Worm (Caenorhabditis elegans) whole organism, young adult: Measurements from ENCODE around the gene rpc-2.
A peak's percentile ranks its signal among the peaks of the same experiment; 100 is the strongest.

ENCODE experiments used
- B0019.2 ChIP-seq: fragments of 200-800 bp; sonication (Bioruptor generic); conservative IDR thresholded peaks from 2 replicates; pipeline ENCODE4 v1.3.6; 2022; ENCODE audit warnings: missing genetic modification reagents, missing genetic modification characterization, missing compliant biosample characterization
- F23B12.7 ChIP-seq: sonication (generic microtip); optimal IDR thresholded peaks from 2 replicates; lab custom pipeline; 2017; ENCODE audit warnings: missing genetic modification characterization, mild to moderate bottlenecking, missing compliant biosample characterization, antibody characterized with exemption, moderate library complexity; ENCODE audit not compliant: insufficient read depth
- F39B2.1 ChIP-seq: fragments of 200-800 bp; sonication (Bioruptor generic); IDR thresholded peaks from 2 replicates; pipeline ENCODE4 v1.3.6; 2022; ENCODE audit warnings: missing genetic modification reagents, missing genetic modification characterization, missing compliant biosample characterization
- F49E8.2 ChIP-seq: sonication (generic microtip); optimal IDR thresholded peaks from 3 replicates; lab custom pipeline; 2017; ENCODE audit warnings: missing genetic modification characterization, mild to moderate bottlenecking, missing compliant biosample characterization, antibody characterized with exemption, moderate library complexity; ENCODE audit not compliant: insufficient read depth
- Y79H2A.3 ChIP-seq: fragments of 200-800 bp; sonication (Bioruptor generic); conservative IDR thresholded peaks from 2 replicates; pipeline ENCODE4 v1.3.6; 2022; ENCODE audit warnings: missing genetic modification reagents, missing genetic modification characterization, missing compliant biosample characterization
- akir-1 ChIP-seq: fragments of 200-800 bp; sonication (Bioruptor generic); optimal IDR thresholded peaks from 2 replicates; lab custom pipeline; 2018; ENCODE audit warnings: mild to moderate bottlenecking, missing genetic modification characterization, moderate library complexity, missing compliant biosample characterization
- athp-1 ChIP-seq: sonication (generic microtip); optimal IDR thresholded peaks from 2 replicates; lab custom pipeline; 2017; ENCODE audit warnings: mild to moderate bottlenecking, missing genetic modification characterization, missing compliant biosample characterization
- bed-2 ChIP-seq: fragments of 200-800 bp; sonication (Bioruptor generic); IDR thresholded peaks from 2 replicates; pipeline ENCODE4 v1.3.6; 2022; ENCODE audit warnings: missing genetic modification reagents, missing genetic modification characterization, missing compliant biosample characterization
- ccch-3 ChIP-seq: fragments of 200-800 bp; sonication (Bioruptor generic); optimal IDR thresholded peaks from 2 replicates; lab custom pipeline; 2018; ENCODE audit warnings: mild to moderate bottlenecking, missing genetic modification characterization, missing compliant biosample characterization
- cebp-1 ChIP-seq, 2 experiments: fragments of 200-800 bp in 1 of 2; sonication (Bioruptor generic) in 1 of 2; sonication (generic microtip) in 1 of 2; IDR thresholded peaks in 1 of 2; optimal IDR thresholded peaks in 1 of 2; 2 replicates each; pipeline versions ENCODE4 v1.3.6 to Lab custom; 2017 to 2022; ENCODE audit warnings: missing compliant biosample characterization in 2 of 2, missing genetic modification characterization in 2 of 2, mild to moderate bottlenecking in 1 of 2, missing genetic modification reagents in 1 of 2, moderate library complexity in 1 of 2
- ceh-58 ChIP-seq: fragments of 200-800 bp; sonication (Bioruptor generic); IDR thresholded peaks from 2 replicates; pipeline ENCODE4 v1.3.6; 2022; ENCODE audit warnings: missing genetic modification characterization, missing compliant biosample characterization
- dox-1 ChIP-seq: fragments of 200-800 bp; sonication (Bioruptor generic); IDR thresholded peaks from 2 replicates; pipeline ENCODE4 v1.3.6; 2022; ENCODE audit warnings: missing genetic modification reagents, missing genetic modification characterization, missing compliant biosample characterization
- ets-4 ChIP-seq: fragments of 200-800 bp; sonication (Bioruptor generic); optimal IDR thresholded peaks from 2 replicates; lab custom pipeline; 2018; ENCODE audit warnings: mild to moderate bottlenecking, missing genetic modification characterization, missing compliant biosample characterization
- fkh-3 ChIP-seq: sonication (generic microtip); optimal IDR thresholded peaks from 2 replicates; lab custom pipeline; 2016; ENCODE audit warnings: mild to moderate bottlenecking, missing genetic modification characterization, missing compliant biosample characterization
- hlh-26 ChIP-seq: fragments of 200-800 bp; sonication (Bioruptor generic); conservative IDR thresholded peaks from 2 replicates; pipeline ENCODE4 v1.3.6; 2022; ENCODE audit warnings: missing genetic modification reagents, missing genetic modification characterization, missing compliant biosample characterization
- hmg-20 ChIP-seq: fragments of 200-800 bp; sonication (Bioruptor generic); IDR thresholded peaks from 2 replicates; pipeline ENCODE4 v1.3.6; 2022; ENCODE audit warnings: missing genetic modification reagents, missing genetic modification characterization, missing compliant biosample characterization
- hsf-1 ChIP-seq: fragments of 200-800 bp; sonication (Bioruptor generic); IDR thresholded peaks from 2 replicates; pipeline ENCODE4 v1.3.6; 2022; ENCODE audit warnings: missing genetic modification reagents, missing genetic modification characterization, missing compliant biosample characterization
- lag-1 ChIP-seq: fragments of 200-800 bp; sonication (Bioruptor generic); IDR thresholded peaks from 2 replicates; pipeline ENCODE4 v1.3.6; 2022; ENCODE audit warnings: missing genetic modification reagents, missing genetic modification characterization, missing compliant biosample characterization
- lin-35 ChIP-seq, 3 experiments: fragments of 150-350 bp in 2 of 3; sonication (generic microtip) in 1 of 3; optimal IDR thresholded peaks; 2 replicates each; lab custom pipeline; 2014 to 2018; ENCODE audit warnings: missing biosample characterization in 3 of 3, missing genetic modification characterization in 3 of 3, missing genetic modification reagents in 3 of 3
- lin-40 ChIP-seq: sonication (generic microtip); optimal IDR thresholded peaks from 2 replicates; lab custom pipeline; 2016; ENCODE audit warnings: missing genetic modification characterization, mild to moderate bottlenecking, missing compliant biosample characterization, missing genotype, missing genetic modification reagents
- lsl-1 ChIP-seq: fragments of 200-800 bp; sonication (Bioruptor generic); optimal IDR thresholded peaks from 2 replicates; lab custom pipeline; 2018; ENCODE audit warnings: mild to moderate bottlenecking, missing genetic modification characterization, moderate library complexity, missing compliant biosample characterization
- madf-10 ChIP-seq: sonication (generic microtip); optimal IDR thresholded peaks from 2 replicates; lab custom pipeline; 2016; ENCODE audit warnings: mild to moderate bottlenecking, missing genetic modification characterization, missing compliant biosample characterization
- madf-6 ChIP-seq: fragments of 200-800 bp; sonication (Bioruptor generic); IDR thresholded peaks from 2 replicates; pipeline ENCODE4 v1.3.6; 2022; ENCODE audit warnings: missing genetic modification reagents, missing genetic modification characterization, missing compliant biosample characterization
- madf-8 ChIP-seq: fragments of 200-800 bp; sonication (Bioruptor generic); conservative IDR thresholded peaks from 2 replicates; pipeline ENCODE4 v1.3.6; 2022; ENCODE audit warnings: missing genetic modification reagents, missing genetic modification characterization, missing compliant biosample characterization
- nhr-120 ChIP-seq: fragments of 200-800 bp; sonication (Bioruptor generic); IDR thresholded peaks from 2 replicates; pipeline ENCODE4 v1.3.6; 2022; ENCODE audit warnings: missing genetic modification characterization, missing compliant biosample characterization
- nhr-80 ChIP-seq: sonication (generic microtip); optimal IDR thresholded peaks from 2 replicates; lab custom pipeline; 2016; ENCODE audit warnings: missing genetic modification characterization, missing compliant biosample characterization
- sea-2 ChIP-seq: fragments of 200-800 bp; sonication (Bioruptor generic); IDR thresholded peaks from 2 replicates; pipeline ENCODE4 v1.3.6; 2022; ENCODE audit warnings: missing genetic modification characterization, missing compliant biosample characterization
- xnd-1 ChIP-seq: sonication (generic microtip); optimal IDR thresholded peaks from 2 replicates; lab custom pipeline; 2016; ENCODE audit warnings: missing genotype, missing genetic modification reagents, missing genetic modification characterization, missing compliant biosample characterization
- zim-3 ChIP-seq: sonication (generic microtip); optimal IDR thresholded peaks from 2 replicates; lab custom pipeline; 2017; ENCODE audit warnings: mild to moderate bottlenecking, missing genetic modification characterization, moderate library complexity, missing compliant biosample characterization
- ztf-3 ChIP-seq: fragments of 200-800 bp; sonication (Bioruptor generic); optimal IDR thresholded peaks from 2 replicates; lab custom pipeline; 2018; ENCODE audit warnings: mild to moderate bottlenecking, missing genetic modification characterization, missing compliant biosample characterization

Gene rpc-2

DNA sequence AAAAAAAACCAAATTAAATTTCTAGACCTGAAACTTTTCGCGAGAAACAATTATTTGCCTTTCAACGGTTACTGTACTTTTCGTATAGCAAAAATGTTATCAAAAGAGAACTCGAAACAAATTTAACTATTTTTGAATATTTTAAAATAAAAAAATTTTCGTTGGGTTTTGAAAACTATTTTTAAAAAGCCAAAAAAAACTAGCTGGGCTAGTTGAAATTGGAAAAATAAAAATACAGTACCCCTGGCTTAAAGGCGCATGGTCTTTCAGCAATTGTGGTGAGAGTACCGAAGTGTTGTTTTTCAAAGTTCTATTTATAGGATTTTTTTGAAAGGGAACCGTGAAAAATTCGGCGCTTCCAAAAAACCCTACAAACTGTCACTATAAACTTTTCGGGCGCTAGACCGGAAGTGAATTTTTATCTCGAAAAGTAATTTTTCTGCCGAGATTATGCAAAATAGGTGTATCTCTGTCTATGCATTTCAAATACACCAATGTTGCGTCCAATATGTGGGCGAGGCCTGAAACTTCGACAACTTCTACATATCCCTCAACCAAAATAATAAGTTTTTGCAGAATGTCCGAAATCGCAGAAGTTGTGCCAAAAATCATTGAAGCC is 13.3 kb upstream of the rpc-2 start, which contains the start of gene D1044.1:
TSS of gene D1044.1 (plus strand) at position 569 of the 619 bp plus-strand sequence.
- TF ChIP-seq zim-3 (no peak), hmg-20 (GFP tag; lab: Robert Waterston, UW) (no peak), madf-6 (GFP tag; lab: Robert Waterston, UW) (peak; percentile 77), madf-8 (GFP tag; lab: Robert Waterston, UW) (peak; percentile 44), ets-4 (GFP tag; lab: Kevin White, UChicago) (no peak), xnd-1 (tag; lab: Kevin White, UChicago) (peak; percentile 27), madf-10 (tag; lab: Kevin White, UChicago) (no peak), lsl-1 (GFP tag; lab: Kevin White, UChicago) (peak; percentile 87), dox-1 (GFP tag; lab: Robert Waterston, UW) (no peak), F49E8.2 (tag; lab: Kevin White, UChicago) (no peak)
- TF ChIP-seq, all 124 proteins: peak for 4

DNA sequence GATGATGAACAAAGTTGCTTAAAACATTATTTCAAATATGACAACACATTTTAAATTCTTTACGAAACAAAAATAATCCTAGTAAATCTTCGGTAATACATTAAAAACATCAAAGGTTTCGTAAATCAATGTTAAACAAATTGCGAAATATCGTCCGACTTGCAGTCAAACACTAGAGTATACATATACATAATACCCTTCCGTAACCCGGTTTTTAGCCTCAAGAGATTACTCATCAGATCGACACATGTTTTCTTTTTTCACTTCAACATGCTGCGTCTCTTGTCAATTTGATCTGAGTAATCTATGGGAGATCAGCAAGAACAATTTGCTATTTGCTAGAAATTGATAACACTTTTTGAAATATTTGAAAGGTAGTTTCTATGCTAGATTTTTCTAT is 10.9 kb upstream of the rpc-2 start:
- TF ChIP-seq lag-1 (GFP tag; lab: Robert Waterston, UW) (no peak), cebp-1 (GFP tag; IDR thresholded peaks at IDR 0.05; lab: Robert Waterston, UW) (peak; percentile 61; the same call in 1 of the 2 replicates), cebp-1 (tag; optimal IDR thresholded peaks at IDR 0.05; lab: Kevin White, UChicago) (peak; percentile 92), ccch-3 (GFP tag; lab: Kevin White, UChicago) (no peak)
- TF ChIP-seq, all 124 proteins: peak for 1

DNA sequence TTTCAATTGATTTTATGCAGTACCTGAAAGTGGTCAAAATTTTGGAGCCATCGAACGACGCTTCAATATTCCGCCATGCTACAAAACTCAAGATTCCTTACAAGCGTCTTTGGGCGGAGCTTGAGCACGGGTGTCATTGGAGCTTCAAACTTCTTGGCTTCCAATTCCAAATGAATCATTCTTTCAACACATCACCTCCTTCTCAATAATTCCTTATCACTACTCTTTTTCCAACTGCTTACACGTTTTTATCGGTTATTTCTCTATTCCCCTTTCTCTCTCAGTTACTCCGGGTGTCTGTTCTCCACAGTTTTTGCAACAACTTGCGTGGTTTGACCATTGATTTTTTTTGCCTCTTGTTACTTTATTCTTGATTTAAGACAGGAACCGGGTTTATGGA is 10.4 kb upstream of the rpc-2 start, which contains the start of gene F09F7.5:
TSS of gene F09F7.5 (plus strand) at position 258 of the 400 bp plus-strand sequence.
- TF ChIP-seq nhr-80 (peak; percentile 80), lin-35 (GFP tag; optimal IDR thresholded peaks at IDR 0.05; lab: Kevin White, UChicago) (no peak)

DNA sequence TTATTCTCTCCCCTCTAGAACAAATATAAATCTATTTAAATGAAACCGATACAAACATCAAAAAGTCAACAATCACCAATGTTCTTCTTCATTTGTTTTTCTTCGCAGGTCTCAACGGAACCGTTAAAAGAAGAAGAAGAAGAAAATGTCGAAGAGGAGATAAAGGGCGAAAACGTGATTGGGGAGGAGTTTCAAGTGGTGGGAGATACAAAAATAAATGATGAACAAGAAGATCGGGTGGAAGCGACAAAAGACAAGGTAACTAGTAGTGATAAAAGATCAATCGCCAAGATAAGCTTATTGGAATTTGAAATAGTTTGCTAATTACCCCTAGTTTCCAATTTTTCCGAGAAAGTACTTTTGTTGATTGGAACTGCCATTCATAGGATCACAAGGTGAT is 7.0 kb upstream of the rpc-2 start:
- no peak for TF ChIP-seq bed-2 (GFP tag; lab: Robert Waterston, UW)
- no peak for TF ChIP-seq F23B12.7
- no peak for TF ChIP-seq nhr-120
- TF ChIP-seq Y79H2A.3 (GFP tag; lab: Robert Waterston, UW), result no peak
- TF ChIP-seq hmg-20 (GFP tag; lab: Robert Waterston, UW), result no peak
- TF ChIP-seq ccch-3 (GFP tag; lab: Kevin White, UChicago), result no peak
- TF ChIP-seq akir-1 (GFP tag; lab: Kevin White, UChicago), result no peak
- TF ChIP-seq ztf-3 (GFP tag; lab: Kevin White, UChicago), result no peak
- TF ChIP-seq sea-2 (GFP tag; lab: Robert Waterston, UW), result no peak
- TF ChIP-seq hlh-26 (GFP tag; lab: Robert Waterston, UW), result no peak
- no peak for TF ChIP-seq B0019.2 (GFP tag; lab: Robert Waterston, UW)
- TF ChIP-seq fkh-3 (tag; lab: Kevin White, UChicago), result no peak
- no peak for TF ChIP-seq F49E8.2 (tag; lab: Kevin White, UChicago)
- no peak for TF ChIP-seq lin-40 (tag; lab: Kevin White, UChicago)
- TF ChIP-seq athp-1 (tag; lab: Kevin White, UChicago), result no peak
- TF ChIP-seq ceh-58, result no peak
- TF ChIP-seq lsl-1 (GFP tag; lab: Kevin White, UChicago), result no peak
- TF ChIP-seq F39B2.1 (GFP tag; lab: Robert Waterston, UW), result no peak
- TF ChIP-seq hsf-1, result no peak
